Worm (Caenorhabditis elegans): ENCODE data around the gene hecd-1.

The hecd-1 gene

ce11 chrIV:7133140-7133539, 11.4 kb downstream of the hecd-1 start, which contains the start of gene cyn-12:
cyn-12 (minus strand) TSS chrIV:7133217.
- no peak for TF ChIP-seq dao-5 (tag; optimal IDR thresholded peaks at IDR 0.05)
- TF ChIP-seq W03F9.2 (tag; optimal IDR thresholded peaks at IDR 0.05): no peak
- TF ChIP-seq him-1 (tag; optimal IDR thresholded peaks at IDR 0.05): no peak

ce11 chrIV:7131780-7132179, 12.7 kb downstream of the hecd-1 start, which contains the start of gene grsp-3:
grsp-3 (minus strand) TSS chrIV:7131928.
- no peak for TF ChIP-seq him-1 (tag; optimal IDR thresholded peaks at IDR 0.05)
- no peak for TF ChIP-seq dao-5 (tag; optimal IDR thresholded peaks at IDR 0.05)
- no peak for TF ChIP-seq W03F9.2 (tag; optimal IDR thresholded peaks at IDR 0.05)

ce11 chrIV:7121313-7122055, 23.0 kb downstream of the hecd-1 start, which contains the start of the genes C34D4.10 and str-48:
C34D4.10 (minus strand) TSS chrIV:7121413.
str-48 (plus strand) TSS chrIV:7122005.
- no peak for TF ChIP-seq him-1 (tag; optimal IDR thresholded peaks at IDR 0.05)
- no peak for TF ChIP-seq dao-5 (tag; optimal IDR thresholded peaks at IDR 0.05)
- TF ChIP-seq W03F9.2 (tag; optimal IDR thresholded peaks at IDR 0.05): no peak

ce11 chrIV:7114599-7114998, 29.9 kb downstream of the hecd-1 start, which contains the start of gene nas-8:
nas-8 (plus strand) TSS chrIV:7114899.
- TF ChIP-seq dao-5 (tag; optimal IDR thresholded peaks at IDR 0.05): no peak
- TF ChIP-seq W03F9.2 (tag; optimal IDR thresholded peaks at IDR 0.05): no peak
- no peak for TF ChIP-seq him-1 (tag; optimal IDR thresholded peaks at IDR 0.05)

ce11 chrIV:7111354-7111753, 33.2 kb downstream of the hecd-1 start, which contains the start of the genes ZC477.7 and ssq-3:
ZC477.7 (minus strand) TSS chrIV:7111454.
ssq-3 (plus strand) TSS chrIV:7111604.
- no peak for TF ChIP-seq W03F9.2 (tag; optimal IDR thresholded peaks at IDR 0.05)
- TF ChIP-seq him-1 (tag; optimal IDR thresholded peaks at IDR 0.05): no peak
- no peak for TF ChIP-seq dao-5 (tag; optimal IDR thresholded peaks at IDR 0.05)

ce11 chrIV:7107893-7108292, 36.6 kb downstream of the hecd-1 start, which contains the start of gene ZC477.2:
ZC477.2 (plus strand) TSS chrIV:7108193.
- TF ChIP-seq him-1 (tag; optimal IDR thresholded peaks at IDR 0.05) (no peak), W03F9.2 (tag; optimal IDR thresholded peaks at IDR 0.05) (no peak)

ce11 chrIV:7103211-7103679, 41.3 kb downstream of the hecd-1 start, which contains the start of the genes rde-8 and ZC477.3:
rde-8 (minus strand) TSS chrIV:7103261.
ZC477.3 (plus strand) TSS chrIV:7103492.
- TF ChIP-seq W03F9.2 (tag; optimal IDR thresholded peaks at IDR 0.05) (peak; percentile 75), dao-5 (tag; optimal IDR thresholded peaks at IDR 0.05) (no peak), him-1 (tag; optimal IDR thresholded peaks at IDR 0.05) (no peak)

ce11 chrIV:7099377-7099776, 45.1 kb downstream of the hecd-1 start:
- no peak for TF ChIP-seq W03F9.2 (tag; optimal IDR thresholded peaks at IDR 0.05)
- TF ChIP-seq him-1 (tag; optimal IDR thresholded peaks at IDR 0.05): no peak
- TF ChIP-seq dao-5 (tag; optimal IDR thresholded peaks at IDR 0.05): no peak

ce11 chrIV:7098509-7099065, 45.9 kb downstream of the hecd-1 start, which contains the start of gene ZC477.4:
ZC477.4 (minus strand) TSS chrIV:7098784.
- TF ChIP-seq W03F9.2 (tag; optimal IDR thresholded peaks at IDR 0.05) (no peak), dao-5 (tag; optimal IDR thresholded peaks at IDR 0.05) (no peak), him-1 (tag; optimal IDR thresholded peaks at IDR 0.05) (no peak)

ce11 chrIV:7097450-7097849, 47.1 kb downstream of the hecd-1 start:
- no peak for TF ChIP-seq him-1 (tag; optimal IDR thresholded peaks at IDR 0.05)
- no peak for TF ChIP-seq dao-5 (tag; optimal IDR thresholded peaks at IDR 0.05)
- no peak for TF ChIP-seq W03F9.2 (tag; optimal IDR thresholded peaks at IDR 0.05)

ce11 chrIV:7096097-7096496, 48.4 kb downstream of the hecd-1 start:
- no peak for TF ChIP-seq W03F9.2 (tag; optimal IDR thresholded peaks at IDR 0.05)
- no peak for TF ChIP-seq dao-5 (tag; optimal IDR thresholded peaks at IDR 0.05)
- TF ChIP-seq him-1 (tag; optimal IDR thresholded peaks at IDR 0.05): no peak

- TF ChIP-seq him-1 (tag; optimal IDR thresholded peaks at IDR 0.05) (no peak), W03F9.2 (tag; optimal IDR thresholded peaks at IDR 0.05) (no peak), dao-5 (tag; optimal IDR thresholded peaks at IDR 0.05) (no peak)
Measured at ce11 chrIV:7095396-7095964, 49.0 kb downstream of the hecd-1 start.

ce11 chrIV:7094216-7094758, 50.2 kb downstream of the hecd-1 start, which contains the start of gene deb-1:
deb-1 (minus strand) TSS chrIV:7094266.
- TF ChIP-seq dao-5 (tag; optimal IDR thresholded peaks at IDR 0.05): no peak
- TF ChIP-seq him-1 (tag; optimal IDR thresholded peaks at IDR 0.05): no peak
- no peak for TF ChIP-seq W03F9.2 (tag; optimal IDR thresholded peaks at IDR 0.05)
